Fruit fly (Drosophila melanogaster): ENCODE results near the gene Vps16B.
A peak's percentile ranks its signal among the peaks of the same experiment; 100 is the strongest.

The Vps16B gene

DNA sequence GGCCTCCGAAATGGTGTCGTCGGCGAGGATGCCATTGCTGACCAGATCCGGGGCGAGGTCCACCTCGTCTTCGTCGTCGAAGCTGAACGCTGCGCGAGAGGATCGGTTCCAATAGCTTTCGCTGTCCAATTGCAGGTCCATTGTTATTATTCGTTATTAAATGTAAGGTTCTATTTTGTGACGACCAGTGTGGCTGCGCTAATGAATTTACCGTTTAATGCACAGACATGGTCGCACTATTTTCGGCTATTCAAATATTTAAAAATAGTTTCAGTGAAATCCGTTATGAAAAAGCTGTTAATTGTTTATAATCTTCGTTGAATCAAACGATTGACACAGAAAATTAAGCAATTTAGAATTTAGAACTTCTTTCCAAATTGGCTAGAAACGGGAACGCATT lies at the start of gene Vps16B:
Gene Vps16B, minus strand, starts transcription at position 186 of the 400 bp plus-strand sequence.
- TF ChIP-seq CG11762 (GFP tag; optimal IDR thresholded peaks at IDR 0.05; ENCODE audit: insufficient read depth) (no peak), CG8632 (GFP tag; optimal IDR thresholded peaks at IDR 0.05) (no peak), CG6163 (GFP tag; IDR thresholded peaks at IDR 0.05) (no peak)

- no peak for TF ChIP-seq svp (GFP tag)
- no peak for TF ChIP-seq Blimp-1 (GFP tag; optimal IDR thresholded peaks at IDR 0.05)
Observed at dm6 chr3R:29862795-29863194, 46.5 kb upstream of the Vps16B start.

DNA sequence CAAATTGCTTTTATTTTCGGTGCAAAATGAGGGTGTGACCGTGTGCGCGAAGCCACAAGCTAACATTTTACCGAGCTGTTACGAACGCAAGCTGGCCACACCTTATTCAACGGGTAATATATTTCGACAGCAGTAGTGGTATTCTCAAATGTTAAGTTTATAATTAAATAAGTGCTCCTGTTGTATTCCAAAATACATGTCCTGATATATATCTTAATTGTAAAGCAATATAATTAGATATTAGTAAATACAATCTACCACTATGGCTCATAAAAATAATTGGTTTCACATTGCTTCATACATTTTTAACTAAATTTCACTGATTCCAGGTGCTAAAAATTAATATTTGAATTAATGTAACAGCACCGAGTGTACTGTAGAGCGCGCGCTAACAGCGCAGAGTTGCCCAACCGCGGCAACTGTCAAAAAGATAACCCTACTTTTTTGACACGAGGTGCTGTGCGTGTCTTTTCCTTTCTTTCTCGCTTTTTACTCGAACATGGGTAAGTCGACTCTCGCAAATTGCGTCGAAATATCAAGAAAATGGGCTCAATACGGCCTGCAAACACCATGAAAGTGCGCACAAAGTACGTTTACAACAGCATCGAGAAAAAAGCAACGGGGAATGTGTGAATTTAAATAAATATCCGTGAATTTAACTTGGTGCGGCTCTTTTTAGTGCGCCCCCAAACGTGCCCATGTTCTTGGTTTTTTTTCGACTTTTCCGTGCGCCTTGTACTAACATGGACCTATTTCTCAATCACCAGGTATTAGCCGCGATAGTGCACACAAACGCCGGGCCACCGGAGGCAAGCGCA lies 45.4 kb upstream of the Vps16B start, which contains the start of the genes CG15514 and RpS8:
Gene CG15514, minus strand, starts transcription at position 63 of the 818 bp plus-strand sequence.
Gene RpS8, plus strand, starts transcription at position 151 of the 818 bp plus-strand sequence.
- TF ChIP-seq fd59A (GFP tag; optimal IDR thresholded peaks at IDR 0.05) (no peak), achi (GFP tag; optimal IDR thresholded peaks at IDR 0.05) (peak; percentile 100), CG15336 (GFP tag; IDR thresholded peaks at IDR 0.05) (peak; percentile 34; the same call in 1 of the 2 replicates), cyc (GFP tag; optimal IDR thresholded peaks at IDR 0.05) (peak; percentile 11), CG34406 (GFP tag; optimal IDR thresholded peaks at IDR 0.05) (peak; percentile 11), net (GFP tag; optimal IDR thresholded peaks at IDR 0.05) (no peak), CG3919 (GFP tag; optimal IDR thresholded peaks at IDR 0.05) (peak; percentile 23), fkh (GFP tag; optimal IDR thresholded peaks at IDR 0.05) (peak; percentile 35), dsx (GFP tag; optimal IDR thresholded peaks at IDR 0.05; ENCODE audit: poor library complexity, severe bottlenecking) (no peak), esn (GFP tag; optimal IDR thresholded peaks at IDR 0.05) (peak; percentile 50), Sox15 (GFP tag; optimal IDR thresholded peaks at IDR 0.05) (no peak), CG8319 (GFP tag; optimal IDR thresholded peaks at IDR 0.05) (no peak), CG6808 (GFP tag; optimal IDR thresholded peaks at IDR 0.05) (no peak), Hr4 (GFP tag; optimal IDR thresholded peaks at IDR 0.05) (no peak), topi (GFP tag; optimal IDR thresholded peaks at IDR 0.05) (peak; percentile 20), CG10669 (GFP tag; optimal IDR thresholded peaks at IDR 0.05) (no peak), Hr39 (GFP tag; optimal IDR thresholded peaks at IDR 0.05) (peak; percentile 14), CG6163 (GFP tag; IDR thresholded peaks at IDR 0.05) (peak; percentile 66), spab (GFP tag; optimal IDR thresholded peaks at IDR 0.05) (no peak), CG10631 (GFP tag; optimal IDR thresholded peaks at IDR 0.05) (no peak), Sox14 (GFP tag; optimal IDR thresholded peaks at IDR 0.05) (peak; percentile 10), dac (GFP tag; optimal IDR thresholded peaks at IDR 0.05) (no peak), Blimp-1 (GFP tag; optimal IDR thresholded peaks at IDR 0.05) (peak; percentile 50), vri (GFP tag; optimal IDR thresholded peaks at IDR 0.05) (no peak), Smox (GFP tag; optimal IDR thresholded peaks at IDR 0.05) (no peak), CG31627 (GFP tag; optimal IDR thresholded peaks at IDR 0.05) (peak; percentile 28), Gug (GFP tag; IDR thresholded peaks at IDR 0.05) (peak; percentile 59), Ets21C (GFP tag; optimal IDR thresholded peaks at IDR 0.05) (no peak), CG6854 (GFP tag; optimal IDR thresholded peaks at IDR 0.05) (peak; percentile 49), fd85E (GFP tag; optimal IDR thresholded peaks at IDR 0.05) (no peak), Hr38 (GFP tag; optimal IDR thresholded peaks at IDR 0.05) (no peak), CG6276 (GFP tag; optimal IDR thresholded peaks at IDR 0.05) (no peak), acj6 (GFP tag; optimal IDR thresholded peaks at IDR 0.05) (peak; percentile 12), CG32006 (GFP tag; optimal IDR thresholded peaks at IDR 0.05) (no peak), Met (GFP tag; optimal IDR thresholded peaks at IDR 0.05) (no peak), Lpt (GFP tag; optimal IDR thresholded peaks at IDR 0.05) (peak; percentile 6), CG8632 (GFP tag; optimal IDR thresholded peaks at IDR 0.05) (no peak), CG9139 (GFP tag; optimal IDR thresholded peaks at IDR 0.05) (no peak), CG4318 (GFP tag; optimal IDR thresholded peaks at IDR 0.05) (no peak), Eip78C (GFP tag) (peak; percentile 79), OdsH (GFP tag; optimal IDR thresholded peaks at IDR 0.05) (no peak), salr (GFP tag; optimal IDR thresholded peaks at IDR 0.05) (peak in 1 of 2 experiments; percentile 17), Ets96B (tag; optimal IDR thresholded peaks at IDR 0.05) (peak; percentile 72), CG3032 (tag; optimal IDR thresholded peaks at IDR 0.05) (peak; percentile 47)
